Worm (Caenorhabditis elegans) whole organism, midembryonic: ENCODE results near the gene Y105C5A.10.

Experiments
- T22C8.4 ChIP-seq: fragments of 200-800 bp; sonication (Bioruptor generic); IDR thresholded peaks from 2 replicates; pipeline ENCODE4 v1.3.6; 2022; ENCODE audit warnings: missing genetic modification characterization, missing compliant biosample characterization
- cog-1 ChIP-seq: sonication (generic microtip); optimal IDR thresholded peaks from 2 replicates; lab custom pipeline; 2016; ENCODE audit warnings: missing genetic modification characterization, missing compliant biosample characterization
- flt-1 ChIP-seq: fragments of 200-800 bp; sonication (Bioruptor generic); IDR thresholded peaks from 2 replicates; pipeline ENCODE4 v1.3.6; 2022; ENCODE audit warnings: missing genetic modification characterization, missing compliant biosample characterization
- klf-2 ChIP-seq: fragments of 200-800 bp; sonication (Bioruptor generic); conservative IDR thresholded peaks from 2 replicates; pipeline ENCODE4 v1.3.6; 2022; ENCODE audit warnings: missing genetic modification reagents, missing genetic modification characterization, missing compliant biosample characterization
- med-1 ChIP-seq: sonication (generic microtip); optimal IDR thresholded peaks from 2 replicates; lab custom pipeline; 2017; ENCODE audit warnings: missing genetic modification characterization, mild to moderate bottlenecking, missing compliant biosample characterization, antibody characterized with exemption, missing genetic modification reagents; ENCODE audit not compliant: insufficient read depth
- ref-1 ChIP-seq: fragments of 200-800 bp; sonication (Bioruptor generic); conservative IDR thresholded peaks from 2 replicates; pipeline ENCODE4 v1.3.6; 2022; ENCODE audit warnings: missing genetic modification reagents, missing genetic modification characterization, missing compliant biosample characterization
- tab-1 ChIP-seq: fragments of 200-800 bp; sonication (Bioruptor generic); IDR thresholded peaks from 2 replicates; pipeline ENCODE4 v1.3.6; 2022; ENCODE audit warnings: missing genetic modification characterization, missing compliant biosample characterization
- ztf-29 ChIP-seq: fragments of 200-800 bp; sonication (Bioruptor generic); IDR thresholded peaks from 2 replicates; pipeline ENCODE4 v1.3.6; 2022; ENCODE audit warnings: missing genetic modification reagents, missing genetic modification characterization, missing compliant biosample characterization

DNA sequence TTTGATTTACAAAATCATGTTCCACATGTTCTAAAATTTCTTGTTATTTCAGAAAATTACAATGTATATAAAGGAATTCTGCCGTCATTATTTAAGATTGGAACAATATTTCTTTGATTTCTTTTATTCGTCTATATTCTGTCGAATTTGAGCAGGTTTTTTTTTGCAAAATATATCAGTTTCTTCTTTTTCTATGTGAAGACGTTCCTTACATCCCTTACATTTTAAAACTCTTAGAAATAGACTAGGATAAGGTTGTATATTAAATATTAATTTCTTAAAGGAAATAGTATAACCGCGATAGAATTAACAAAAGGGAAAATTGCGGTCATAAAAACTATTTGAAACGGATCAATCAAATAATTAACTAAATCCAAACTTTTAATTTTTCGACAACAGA is 46.7 kb upstream of the Y105C5A.10 start:
- TF ChIP-seq cog-1 (tag; lab: Kevin White, UChicago), result no peak
- no peak for TF ChIP-seq flt-1
- TF ChIP-seq med-1 (GFP tag; lab: Kevin White, UChicago), result no peak
- no peak for TF ChIP-seq ztf-29
- TF ChIP-seq klf-2 (GFP tag; lab: Robert Waterston, UW), result no peak
- TF ChIP-seq tab-1 (GFP tag; lab: Robert Waterston, UW), result no peak
- no peak for TF ChIP-seq T22C8.4 (GFP tag; lab: Robert Waterston, UW)
- TF ChIP-seq ref-1, result no peak
